3 worm cellular contexts compared by ENCODE assay signal in genomic region chrV:1003400-1003799, ce11.
A peak's percentile ranks its signal among the peaks of the same experiment; 100 is the strongest.
TF ChIP-seq lines count a peak whose summit lies in the region.

Y50D4C.5 (minus strand) TSS chrV:1003744.

TF ChIP-seq in whole organism, L1 larva, 84 proteins besides CTCF, POLR2A, EP300 and RAD21:
- no peak for TF ChIP-seq efl-1 (optimal IDR thresholded peaks at IDR 0.05; lab: Kevin White, UChicago)
- peak in 1 of 2 experiments; percentile 78 for TF ChIP-seq efl-1 (GFP tag; optimal IDR thresholded peaks at IDR 0.05 in 1 of 2; lab: Kevin White, UChicago)
- TF ChIP-seq ets-5 (GFP tag; IDR thresholded peaks at IDR 0.05; lab: Robert Waterston, UW), result 0 out of 2 replicates have a peak, but pooled peaks have one; percentile 68
- no peak for TF ChIP-seq mab-9 (GFP tag; IDR thresholded peaks at IDR 0.05; lab: Robert Waterston, UW)

TF ChIP-seq in whole organism, L4 larva, 104 proteins besides CTCF, POLR2A, EP300 and RAD21:
- TF ChIP-seq hlh-30 (tag; optimal IDR thresholded peaks at IDR 0.05; lab: Kevin White, UChicago; ENCODE audit: insufficient read depth), result no peak
- no peak for TF ChIP-seq snpc-4 (tag; optimal IDR thresholded peaks at IDR 0.05; lab: Kevin White, UChicago)
- TF ChIP-seq set-16 (GFP tag; IDR thresholded peaks at IDR 0.05; lab: Robert Waterston, UW), result peak; percentile 21; the same call in 1 of the 2 replicates

TF ChIP-seq in whole organism, young adult, 124 proteins besides CTCF, POLR2A, EP300 and RAD21:
- no peak for TF ChIP-seq F49E8.2 (tag; optimal IDR thresholded peaks at IDR 0.05; lab: Kevin White, UChicago; ENCODE audit: insufficient read depth)
- no peak for TF ChIP-seq hlh-12 (tag; optimal IDR thresholded peaks at IDR 0.05; lab: Kevin White, UChicago)
- TF ChIP-seq nfyb-1 (GFP tag; IDR thresholded peaks at IDR 0.05; lab: Robert Waterston, UW), result no peak
- TF ChIP-seq mcd-1 (GFP tag; IDR thresholded peaks at IDR 0.05; lab: Robert Waterston, UW), result no peak
- no peak for TF ChIP-seq mxl-1 (tag; optimal IDR thresholded peaks at IDR 0.05; lab: Kevin White, UChicago)
- no peak for TF ChIP-seq nhr-90 (tag; optimal IDR thresholded peaks at IDR 0.05; lab: Kevin White, UChicago)
- TF ChIP-seq zfh-2 (GFP tag; conservative IDR thresholded peaks at IDR 0.05; lab: Robert Waterston, UW), result peak; percentile 41; the same call in 1 of the 2 replicates
- TF ChIP-seq egl-18 (GFP tag; IDR thresholded peaks at IDR 0.05; lab: Robert Waterston, UW), result no peak
